Fruit fly (Drosophila melanogaster) whole organism, embryonic: ENCODE measurements around the gene par-6.

Source experiments
- ATbp ChIP-seq: fragments of 200-800 bp; sonication (Bioruptor generic); optimal IDR thresholded peaks from 2 replicates; lab custom pipeline; 2017; ENCODE audit warnings: missing biosample characterization, mild to moderate bottlenecking, missing genetic modification characterization, missing genetic modification reagents
- Aef1 ChIP-seq: fragments of 200-800 bp; sonication (Bioruptor generic); IDR thresholded peaks from 3 replicates; pipeline ENCODE4 v1.3.6; 2022; ENCODE audit warnings: missing biosample characterization, missing genetic modification characterization
- Asciz ChIP-seq: fragments of 200-800 bp; sonication (Bioruptor generic); optimal IDR thresholded peaks from 2 replicates; lab custom pipeline; 2017; ENCODE audit warnings: missing biosample characterization, mild to moderate bottlenecking, missing genetic modification characterization, missing genetic modification reagents
- Bteb2 ChIP-seq: fragments of 200-800 bp; sonication (Bioruptor generic); optimal IDR thresholded peaks from 2 replicates; lab custom pipeline; 2016; ENCODE audit warnings: missing biosample characterization, missing genetic modification characterization
- C15 ChIP-seq: fragments of 200-800 bp; sonication (Bioruptor generic); IDR thresholded peaks from 3 replicates; pipeline ENCODE4 v1.3.6; 2022; ENCODE audit warnings: missing biosample characterization, missing genetic modification characterization
- CG10366 ChIP-seq: fragments of 200-800 bp; sonication (Bioruptor generic); IDR thresholded peaks from 2 replicates; pipeline ENCODE4 v1.3.6; 2022; ENCODE audit warnings: missing biosample characterization, missing genetic modification characterization
- CG12942 ChIP-seq: fragments of 200-800 bp; sonication (Bioruptor generic); optimal IDR thresholded peaks from 3 replicates; lab custom pipeline; 2016; ENCODE audit warnings: missing biosample characterization, missing genetic modification characterization
- CG14667 ChIP-seq: fragments of 200-800 bp; sonication (Bioruptor generic); IDR thresholded peaks from 2 replicates; pipeline ENCODE4 v1.3.6; 2022; ENCODE audit warnings: missing biosample characterization, missing genetic modification characterization
- CG1529 ChIP-seq: fragments of 200-800 bp; sonication (Bioruptor generic); optimal IDR thresholded peaks from 3 replicates; lab custom pipeline; 2018; ENCODE audit warnings: missing biosample characterization, missing genetic modification characterization
- CG1603 ChIP-seq: fragments of 200-800 bp; sonication (Bioruptor generic); optimal IDR thresholded peaks from 2 replicates; lab custom pipeline; 2019; ENCODE audit warnings: missing biosample characterization, mild to moderate bottlenecking, missing genetic modification characterization, moderate library complexity
- CG17385 ChIP-seq: fragments of 200-800 bp; sonication (Bioruptor generic); optimal IDR thresholded peaks from 3 replicates; lab custom pipeline; 2018; ENCODE audit warnings: missing biosample characterization, mild to moderate bottlenecking, missing genetic modification characterization
- CG17829 ChIP-seq: fragments of 200-800 bp; optimal IDR thresholded peaks from 2 replicates; lab custom pipeline; 2019; ENCODE audit warnings: missing biosample characterization, mild to moderate bottlenecking, missing genetic modification characterization, moderate library complexity
- CG1832 ChIP-seq: fragments of 200-800 bp; sonication (Bioruptor generic); optimal IDR thresholded peaks from 2 replicates; lab custom pipeline; 2017; ENCODE audit warnings: missing biosample characterization, mild to moderate bottlenecking, missing genetic modification characterization, inconsistent platforms
- CG2116 ChIP-seq: fragments of 200-800 bp; sonication (Bioruptor generic); optimal IDR thresholded peaks from 3 replicates; lab custom pipeline; 2018; ENCODE audit warnings: missing biosample characterization, mild to moderate bottlenecking, missing genetic modification characterization
- CG2875 ChIP-seq: fragments of 200-800 bp; sonication (Bioruptor generic); optimal IDR thresholded peaks from 2 replicates; lab custom pipeline; 2017; ENCODE audit warnings: missing biosample characterization, mild to moderate bottlenecking, missing genetic modification characterization, missing genetic modification reagents
- CG4707 ChIP-seq: fragments of 200-800 bp; sonication (Bioruptor generic); optimal IDR thresholded peaks from 2 replicates; lab custom pipeline; 2018; ENCODE audit warnings: missing biosample characterization, mild to moderate bottlenecking, missing genetic modification characterization, moderate library complexity
- CG4854 ChIP-seq: fragments of 200-800 bp; sonication (Bioruptor generic); optimal IDR thresholded peaks from 2 replicates; lab custom pipeline; 2016; ENCODE audit warnings: missing biosample characterization, missing genetic modification characterization, inconsistent platforms
- CG8765 ChIP-seq: fragments of 200-800 bp; sonication (Bioruptor generic); IDR thresholded peaks from 2 replicates; pipeline ENCODE4 v1.3.6; 2022; ENCODE audit warnings: missing biosample characterization, missing genetic modification characterization
- CG9215 ChIP-seq: fragments of 200-800 bp; sonication (Bioruptor generic); IDR thresholded peaks from 2 replicates; pipeline ENCODE4 v1.3.6; 2022; ENCODE audit warnings: missing biosample characterization, missing genetic modification characterization
- CG9437 ChIP-seq: fragments of 200-800 bp; sonication (Bioruptor generic); optimal IDR thresholded peaks from 2 replicates; lab custom pipeline; 2018; ENCODE audit warnings: missing biosample characterization, mild to moderate bottlenecking, missing genetic modification characterization
- CG9727 ChIP-seq: fragments of 200-800 bp; sonication (Bioruptor generic); optimal IDR thresholded peaks from 3 replicates; lab custom pipeline; 2017; ENCODE audit warnings: missing biosample characterization, mild to moderate bottlenecking, missing genetic modification characterization
- D19B ChIP-seq: fragments of 200-800 bp; sonication (Bioruptor generic); optimal IDR thresholded peaks from 2 replicates; lab custom pipeline; 2017; ENCODE audit warnings: missing biosample characterization, mild to moderate bottlenecking, missing genetic modification characterization
- Dbx ChIP-seq: fragments of 200-800 bp; sonication (Bioruptor generic); IDR thresholded peaks from 3 replicates; pipeline ENCODE4 v1.3.6; 2022; ENCODE audit warnings: missing biosample characterization, missing genetic modification characterization
- Dfd ChIP-seq, 2 experiments: fragments of >200 bp; optimal IDR thresholded peaks; 2 replicates each; lab custom pipeline; 2017; ENCODE audit warnings: missing biosample characterization in 2 of 2, missing genetic modification characterization in 2 of 2
- Dll ChIP-seq: fragments of 200-800 bp; sonication (Bioruptor generic); IDR thresholded peaks from 4 replicates; pipeline ENCODE4 v1.3.6; 2022; ENCODE audit warnings: missing biosample characterization, missing genetic modification characterization; ENCODE audit not compliant: partially characterized antibody
- Doc3 ChIP-seq: fragments of 200-800 bp; sonication (Bioruptor generic); IDR thresholded peaks from 3 replicates; pipeline ENCODE4 v1.3.6; 2022; ENCODE audit warnings: missing biosample characterization, missing genetic modification characterization; ENCODE audit not compliant: partially characterized antibody
- E2f2 ChIP-seq: fragments of 200-800 bp; sonication (Bioruptor generic); IDR thresholded peaks from 2 replicates; pipeline ENCODE4 v1.3.6; 2022; ENCODE audit warnings: missing biosample characterization, missing genetic modification characterization
- Ets65A ChIP-seq: fragments of 200-800 bp; sonication (Bioruptor generic); peaks from one replicate; lab custom pipeline; 2016; ENCODE audit warnings: missing biosample characterization, missing genetic modification characterization
- HmgD ChIP-seq: fragments of 200-800 bp; sonication (Bioruptor generic); optimal IDR thresholded peaks from 3 replicates; lab custom pipeline; 2016; ENCODE audit warnings: missing biosample characterization, missing genetic modification characterization
- Hr78 ChIP-seq, 2 experiments: fragments of 200-800 bp in 1 of 2; fragments of >200 bp in 1 of 2; sonication (Bioruptor generic) in 1 of 2; optimal IDR thresholded peaks; 2 replicates each; lab custom pipeline; 2017 to 2019; ENCODE audit warnings: missing biosample characterization in 2 of 2, missing genetic modification characterization in 2 of 2, mild to moderate bottlenecking in 1 of 2, moderate library complexity in 1 of 2
- Lpt ChIP-seq: fragments of >200 bp; optimal IDR thresholded peaks from 2 replicates; lab custom pipeline; 2018; ENCODE audit warnings: missing biosample characterization, missing genetic modification characterization
- MTF-1 ChIP-seq: fragments of 200-800 bp; sonication (Bioruptor generic); optimal IDR thresholded peaks from 2 replicates; lab custom pipeline; 2018; ENCODE audit warnings: missing biosample characterization, mild to moderate bottlenecking, missing genetic modification characterization, borderline replicate concordance
- Max ChIP-seq: fragments of 200-800 bp; sonication (Bioruptor generic); optimal IDR thresholded peaks from 2 replicates; lab custom pipeline; 2016; ENCODE audit warnings: missing biosample characterization, mild to moderate bottlenecking, missing genetic modification characterization
- Med ChIP-seq: fragments of 200-800 bp; sonication (Bioruptor generic); peaks from one replicate; lab custom pipeline; 2016; ENCODE audit warnings: missing biosample characterization, missing genetic modification characterization, mild to moderate bottlenecking, inconsistent platforms, moderate library complexity
- Nf-YC ChIP-seq: fragments of 200-800 bp; optimal IDR thresholded peaks from 3 replicates; lab custom pipeline; 2019; ENCODE audit warnings: missing biosample characterization, mild to moderate bottlenecking, missing genetic modification characterization, moderate library complexity
- Oli ChIP-seq: fragments of 200-800 bp; sonication (Bioruptor generic); optimal IDR thresholded peaks from 2 replicates; lab custom pipeline; 2018; ENCODE audit warnings: missing biosample characterization, mild to moderate bottlenecking, missing genetic modification characterization, moderate library complexity
- Trl ChIP-seq, 3 experiments: fragments of >200 bp in 2 of 3; fragments of 200-800 bp in 1 of 3; sonication (Bioruptor generic) in 1 of 3; optimal IDR thresholded peaks; 2 replicates in 1 of 3; 3 replicates in 2 of 3; lab custom pipeline; 2016 to 2017; ENCODE audit warnings: missing biosample characterization in 1 of 3, missing genetic modification characterization in 1 of 3
- chinmo ChIP-seq: fragments of 200-800 bp; sonication (Bioruptor generic); IDR thresholded peaks from 4 replicates; pipeline ENCODE4 v1.3.6; 2022; ENCODE audit warnings: missing biosample characterization, missing genetic modification characterization; ENCODE audit not compliant: partially characterized antibody
- chm ChIP-seq: fragments of 200-800 bp; sonication (Bioruptor generic); IDR thresholded peaks from 2 replicates; pipeline ENCODE4 v1.3.6; 2022; ENCODE audit warnings: missing biosample characterization, missing genetic modification characterization
- fru ChIP-seq: fragments of >200 bp; optimal IDR thresholded peaks from 2 replicates; lab custom pipeline; 2017
- kay ChIP-seq: fragments of 200-800 bp; sonication (Bioruptor generic); optimal IDR thresholded peaks from 2 replicates; lab custom pipeline; 2016; ENCODE audit warnings: missing biosample characterization, missing genetic modification characterization
- lola ChIP-seq, 3 experiments: fragments of >200 bp in 2 of 3; fragments of 200-800 bp in 1 of 3; sonication (Bioruptor generic) in 1 of 3; optimal IDR thresholded peaks; 2 replicates each; lab custom pipeline; 2017 to 2019; ENCODE audit warnings: missing biosample characterization in 3 of 3, missing genetic modification characterization in 3 of 3, mild to moderate bottlenecking in 1 of 3, moderate library complexity in 1 of 3
- nau ChIP-seq: fragments of 200-800 bp; sonication (Bioruptor generic); optimal IDR thresholded peaks from 3 replicates; lab custom pipeline; 2017; ENCODE audit warnings: missing biosample characterization, mild to moderate bottlenecking, missing genetic modification characterization, missing genetic modification reagents
- phol ChIP-seq: fragments of 200-800 bp; sonication (Bioruptor generic); optimal IDR thresholded peaks from 3 replicates; lab custom pipeline; 2018; ENCODE audit warnings: missing biosample characterization, mild to moderate bottlenecking, missing genetic modification characterization, moderate library complexity
- pnt ChIP-seq: fragments of 200-800 bp; sonication (Bioruptor generic); optimal IDR thresholded peaks from 3 replicates; lab custom pipeline; 2016; ENCODE audit warnings: missing biosample characterization, missing genetic modification characterization
- sens ChIP-seq: fragments of 200-800 bp; sonication (Bioruptor generic); peaks from one replicate; lab custom pipeline; 2016; ENCODE audit warnings: missing biosample characterization, missing genetic modification characterization
- seq ChIP-seq: fragments of 200-800 bp; sonication (Bioruptor generic); IDR thresholded peaks from 2 replicates; pipeline ENCODE4 v1.3.6; 2022; ENCODE audit warnings: missing biosample characterization, missing genetic modification characterization
- so ChIP-seq: fragments of 200-800 bp; sonication (Bioruptor generic); IDR thresholded peaks from 3 replicates; pipeline ENCODE4 v1.3.6; 2022; ENCODE audit warnings: missing biosample characterization, missing genetic modification characterization
- tio ChIP-seq: fragments of 200-800 bp; sonication (Bioruptor generic); optimal IDR thresholded peaks from 2 replicates; lab custom pipeline; 2017; ENCODE audit warnings: missing biosample characterization, missing genetic modification characterization, inconsistent platforms
- zen ChIP-seq: fragments of 200-800 bp; sonication (Bioruptor generic); optimal IDR thresholded peaks from 3 replicates; lab custom pipeline; 2018; ENCODE audit warnings: missing biosample characterization, mild to moderate bottlenecking, missing genetic modification characterization, moderate library complexity

par-6 gene

DNA sequence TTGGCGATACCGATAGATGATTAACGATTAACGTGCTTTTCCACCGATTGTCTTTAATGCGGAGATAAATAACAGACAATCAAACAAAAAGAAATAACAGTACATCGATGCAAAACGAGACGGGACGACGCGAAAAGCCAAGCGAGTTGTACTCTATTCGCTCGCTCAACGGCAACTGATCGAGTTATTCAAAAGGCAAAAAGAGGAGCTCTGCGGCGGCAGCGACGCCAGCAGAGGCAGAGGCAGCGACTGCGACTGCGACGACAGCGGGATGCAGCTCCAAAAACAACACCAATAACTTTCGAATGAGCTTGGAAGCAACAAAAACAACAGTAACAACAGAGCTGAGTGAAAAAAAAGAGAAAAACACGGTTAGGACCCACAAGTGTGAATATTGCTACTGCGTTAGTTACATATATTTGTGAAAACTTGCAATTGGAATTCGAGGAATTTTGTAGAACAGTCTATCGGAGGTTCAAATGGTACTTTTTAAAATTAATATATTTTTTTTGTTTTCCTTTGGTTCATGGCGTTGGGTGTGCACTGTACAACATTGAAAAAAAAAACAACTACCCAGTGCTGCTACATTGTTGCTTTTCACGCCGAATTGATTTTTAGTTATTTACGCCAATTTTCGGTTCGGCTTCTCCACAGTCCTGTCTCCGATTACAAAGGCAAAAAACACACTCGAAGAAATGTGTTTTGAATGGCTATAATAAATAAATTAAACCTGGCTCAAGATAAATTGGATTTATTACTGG is 20.2 kb upstream of the par-6 start (continued):
- TF ChIP-seq so: peak; percentile 77; the same call in 2 of the 3 replicates
- peak; percentile 3 for TF ChIP-seq D19B
- peak; percentile 25 for TF ChIP-seq tio (GFP tag; lab: Kevin White, UChicago)
- peak; percentile 81 for TF ChIP-seq CG14667
- TF ChIP-seq HmgD: no peak
- peak; percentile 54; the same call in 1 of the 2 replicates for TF ChIP-seq CG9215 (GFP tag; lab: Robert Waterston, UW)
- peak; percentile 33 for TF ChIP-seq CG12942
- TF ChIP-seq CG1529 (GFP tag; lab: Kevin White, UChicago): peak; percentile 44
- peak; percentile 10 for TF ChIP-seq kay (GFP tag; lab: Kevin White, UChicago)
- TF ChIP-seq sens (GFP tag; lab: Kevin White, UChicago): peak; percentile 89
- TF ChIP-seq CG17829: peak; percentile 55
- TF ChIP-seq Oli (tag; lab: Kevin White, UChicago): peak; percentile 69
- no peak for TF ChIP-seq zen (tag; lab: Kevin White, UChicago)
- no peak for TF ChIP-seq Doc3
- TF ChIP-seq nau: peak; percentile 28
- no peak for TF ChIP-seq CG2116 (GFP tag; lab: Kevin White, UChicago)
- peak; percentile 86 for TF ChIP-seq Aef1 (GFP tag; lab: Robert Waterston, UW)
- TF ChIP-seq phol: peak; percentile 67
- TF ChIP-seq Max (GFP tag; lab: Kevin White, UChicago): peak; percentile 26
- TF ChIP-seq E2f2 (GFP tag; lab: Robert Waterston, UW): peak; percentile 60

DNA sequence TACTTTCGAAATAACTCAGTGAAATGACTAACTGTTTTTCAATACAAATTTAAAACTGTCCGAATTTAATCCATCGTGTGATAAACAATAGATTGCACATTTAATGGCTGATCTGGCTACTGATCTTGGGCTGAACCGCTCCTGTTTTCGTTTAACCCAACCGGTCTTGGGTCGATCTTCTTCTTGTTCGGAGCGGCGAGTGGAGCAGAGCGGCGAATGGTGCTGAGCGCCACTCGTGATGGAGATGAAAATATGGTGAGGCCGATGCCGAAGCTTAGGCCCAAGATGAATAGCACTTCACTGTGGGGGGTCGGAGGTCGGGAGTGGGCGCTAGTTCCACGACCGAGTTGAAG is 19.7 kb upstream of the par-6 start:
- no peak for TF ChIP-seq CG4854 (GFP tag; lab: Kevin White, UChicago)
- TF ChIP-seq Asciz: no peak
- no peak for TF ChIP-seq C15 (GFP tag; lab: Robert Waterston, UW)
- peak; percentile 56 for TF ChIP-seq CG17385
- no peak for TF ChIP-seq pnt (GFP tag; lab: Kevin White, UChicago)
- TF ChIP-seq Dbx: no peak
- no peak for TF ChIP-seq Bteb2 (GFP tag; lab: Kevin White, UChicago)
- TF ChIP-seq Dll (GFP tag; lab: Robert Waterston, UW): no peak
- TF ChIP-seq Trl (optimal IDR thresholded peaks at IDR 0.05; lab: Kevin White, UChicago): peak in 1 of 2 experiments; percentile 4
- TF ChIP-seq Trl (GFP tag; optimal IDR thresholded peaks at IDR 0.05; lab: Kevin White, UChicago): no peak
- no peak for TF ChIP-seq Nf-YC (tag; lab: Kevin White, UChicago)
- TF ChIP-seq Med: peak; percentile 8
- TF ChIP-seq Lpt (GFP tag; lab: Kevin White, UChicago): no peak
- TF ChIP-seq seq (GFP tag; lab: Robert Waterston, UW): no peak
- TF ChIP-seq chm (GFP tag; lab: Robert Waterston, UW): no peak
- no peak for TF ChIP-seq CG8765 (GFP tag; lab: Robert Waterston, UW)
- TF ChIP-seq fru (lab: Kevin White, UChicago): no peak
- TF ChIP-seq MTF-1: no peak
- no peak for TF ChIP-seq Oli (tag; lab: Kevin White, UChicago)
- no peak for TF ChIP-seq CG2875 (GFP tag; lab: Kevin White, UChicago)
- no peak for TF ChIP-seq ATbp (GFP tag; lab: Kevin White, UChicago)
- TF ChIP-seq CG1603 (tag; lab: Kevin White, UChicago): peak; percentile 28
- TF ChIP-seq chinmo (GFP tag; lab: Robert Waterston, UW): 0 out of 4 replicates have a peak, but pooled peaks have one; percentile 35
- TF ChIP-seq CG9437: no peak
- TF ChIP-seq CG4707 (GFP tag; lab: Kevin White, UChicago): no peak
- TF ChIP-seq CG1832 (GFP tag; lab: Kevin White, UChicago): no peak
- no peak for TF ChIP-seq CG10366 (GFP tag; lab: Robert Waterston, UW)
- TF ChIP-seq Ets65A (GFP tag; lab: Kevin White, UChicago): no peak
- TF ChIP-seq Hr78 (GFP tag; optimal IDR thresholded peaks at IDR 0.05; lab: Kevin White, UChicago): peak in 1 of 2 experiments; percentile 84
- TF ChIP-seq Dfd (GFP tag; optimal IDR thresholded peaks at IDR 0.05; lab: Kevin White, UChicago): no peak
- peak; percentile 14 for TF ChIP-seq CG9727 (GFP tag; lab: Kevin White, UChicago)
- TF ChIP-seq lola (GFP tag; optimal IDR thresholded peaks at IDR 0.05; lab: Kevin White, UChicago): no peak
